Fruit fly (Drosophila melanogaster) whole organism, adult: ENCODE data around the gene Fie.

Experiments used
- CG11617 ChIP-seq: fragments of 200-800 bp; sonication (Bioruptor generic); optimal IDR thresholded peaks from 2 replicates; lab custom pipeline; 2017; ENCODE audit warnings: mild to moderate bottlenecking, missing biosample characterization, missing genetic modification reagents, missing genetic modification characterization
- CG12768 ChIP-seq: fragments of 200-800 bp; sonication (Bioruptor generic); optimal IDR thresholded peaks from 2 replicates; lab custom pipeline; 2017; ENCODE audit warnings: missing biosample characterization, missing genetic modification characterization, mild to moderate bottlenecking, moderate library complexity, missing genetic modification reagents
- CG14711 ChIP-seq: fragments of 200-800 bp; sonication (Bioruptor generic); optimal IDR thresholded peaks from 2 replicates; lab custom pipeline; 2018; ENCODE audit warnings: missing biosample characterization, mild to moderate bottlenecking, missing genetic modification characterization, moderate library complexity
- CG1620 ChIP-seq: fragments of 200-800 bp; sonication (Bioruptor generic); optimal IDR thresholded peaks from 2 replicates; lab custom pipeline; 2016; ENCODE audit warnings: missing biosample characterization, missing genetic modification characterization
- CG33017 ChIP-seq: fragments of 200-800 bp; sonication (Bioruptor generic); optimal IDR thresholded peaks from 2 replicates; lab custom pipeline; 2018; ENCODE audit warnings: missing biosample characterization, mild to moderate bottlenecking, missing genetic modification characterization, moderate library complexity
- CG5204 ChIP-seq: fragments of 200-800 bp; sonication (Bioruptor generic); optimal IDR thresholded peaks from 2 replicates; lab custom pipeline; 2016; ENCODE audit warnings: missing biosample characterization, missing genetic modification characterization
- CG7045 ChIP-seq: fragments of 200-800 bp; sonication (Bioruptor generic); optimal IDR thresholded peaks from 2 replicates; lab custom pipeline; 2017; ENCODE audit warnings: missing biosample characterization, mild to moderate bottlenecking, missing genetic modification characterization
- CG7101 ChIP-seq: fragments of 200-800 bp; sonication (Bioruptor generic); optimal IDR thresholded peaks from 2 replicates; lab custom pipeline; 2018; ENCODE audit warnings: missing biosample characterization, mild to moderate bottlenecking, missing genetic modification characterization, moderate library complexity
- Clk ChIP-seq: fragments of 200-800 bp; sonication (Bioruptor generic); optimal IDR thresholded peaks from 2 replicates; lab custom pipeline; 2017; ENCODE audit warnings: missing biosample characterization, missing genetic modification characterization
- Crg-1 ChIP-seq: fragments of 200-800 bp; sonication (Bioruptor generic); optimal IDR thresholded peaks from 2 replicates; lab custom pipeline; 2016; ENCODE audit warnings: missing biosample characterization, missing genetic modification characterization
- Hr96 ChIP-seq: fragments of 200-800 bp; sonication (Bioruptor generic); optimal IDR thresholded peaks from 2 replicates; lab custom pipeline; 2016; ENCODE audit warnings: missing biosample characterization, missing genetic modification characterization
- Mnt ChIP-seq: fragments of 200-800 bp; sonication (Bioruptor generic); optimal IDR thresholded peaks from 2 replicates; lab custom pipeline; 2016; ENCODE audit warnings: missing biosample characterization, mild to moderate bottlenecking, missing genetic modification characterization
- bab1 ChIP-seq: fragments of 200-800 bp; sonication (Bioruptor generic); optimal IDR thresholded peaks from 3 replicates; lab custom pipeline; 2019; ENCODE audit warnings: missing biosample characterization, mild to moderate bottlenecking, missing genetic modification characterization, moderate library complexity
- cic ChIP-seq: fragments of 200-800 bp; sonication (Bioruptor generic); optimal IDR thresholded peaks from 2 replicates; lab custom pipeline; 2017; ENCODE audit warnings: missing biosample characterization, mild to moderate bottlenecking, missing genetic modification characterization, moderate library complexity
- cnc ChIP-seq, 2 experiments: fragments of >200 bp; optimal IDR thresholded peaks; 2 replicates each; lab custom pipeline; 2017
- kay ChIP-seq: fragments of 200-800 bp; sonication (Bioruptor generic); peaks from one replicate; lab custom pipeline; 2016; ENCODE audit warnings: missing biosample characterization, missing genetic modification characterization, borderline replicate concordance
- ovo ChIP-seq: fragments of 200-800 bp; sonication (Bioruptor generic); optimal IDR thresholded peaks from 2 replicates; lab custom pipeline; 2016; ENCODE audit warnings: missing biosample characterization, missing genetic modification characterization
- pad ChIP-seq: fragments of 200-800 bp; sonication (Bioruptor generic); optimal IDR thresholded peaks from 3 replicates; lab custom pipeline; 2017; ENCODE audit warnings: missing biosample characterization, missing genetic modification characterization, mild to moderate bottlenecking, moderate library complexity, missing genetic modification reagents
- tj ChIP-seq: fragments of 200-800 bp; sonication (Bioruptor generic); optimal IDR thresholded peaks from 3 replicates; lab custom pipeline; 2017; ENCODE audit warnings: missing biosample characterization, mild to moderate bottlenecking, missing genetic modification characterization, moderate library complexity
- toe ChIP-seq: fragments of 200-800 bp; sonication (Bioruptor generic); optimal IDR thresholded peaks from 2 replicates; lab custom pipeline; 2016; ENCODE audit warnings: missing biosample characterization, missing genetic modification characterization

Fie gene

DNA sequence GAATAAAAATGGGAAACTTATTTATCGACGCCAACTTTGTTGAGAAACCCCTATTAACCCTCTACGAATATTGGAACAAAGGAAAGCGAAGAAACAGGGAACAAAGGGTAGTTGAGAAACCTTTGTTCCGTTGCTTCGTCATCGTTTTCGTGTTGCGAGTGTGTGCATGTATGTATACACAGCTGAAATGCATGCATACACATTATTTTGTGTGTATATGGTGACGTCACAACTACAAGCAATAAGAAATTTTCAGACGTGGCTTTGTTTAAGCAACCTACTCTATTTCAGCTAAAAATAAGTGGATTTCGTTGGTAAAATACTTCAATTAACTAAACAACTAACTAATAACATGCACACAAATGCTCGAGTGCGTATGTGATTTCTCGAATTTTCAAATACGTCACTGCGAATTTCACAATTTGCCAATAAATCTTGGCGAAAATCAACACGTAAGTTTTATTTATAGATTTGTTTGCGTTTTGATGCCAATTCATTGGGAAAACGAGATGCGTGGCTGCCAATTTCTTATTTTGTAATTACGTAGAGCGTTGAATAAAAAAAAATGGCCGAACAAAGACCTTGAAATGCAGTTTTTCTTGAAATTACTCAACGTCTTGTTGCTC lies 9.6 kb downstream of the Fie start:
- TF ChIP-seq cnc (optimal IDR thresholded peaks at IDR 0.05; lab: Kevin White, UChicago) (no peak), CG1620 (GFP tag; lab: Kevin White, UChicago) (no peak), Crg-1 (peak; percentile 4), cic (GFP tag; lab: Kevin White, UChicago) (no peak), Hr96 (GFP tag; lab: Kevin White, UChicago) (no peak), tj (GFP tag; lab: Kevin White, UChicago) (peak; percentile 87), CG7101 (tag; lab: Kevin White, UChicago) (no peak), CG5204 (GFP tag; lab: Kevin White, UChicago) (peak; percentile 10), CG11617 (GFP tag; lab: Kevin White, UChicago) (no peak), kay (GFP tag; lab: Kevin White, UChicago) (peak; percentile 95), toe (GFP tag; lab: Kevin White, UChicago) (no peak), pad (GFP tag; lab: Kevin White, UChicago) (no peak), CG14711 (tag; lab: Kevin White, UChicago) (no peak), Mnt (GFP tag; lab: Kevin White, UChicago) (peak; percentile 22), CG33017 (no peak), CG12768 (peak; percentile 67), bab1 (GFP tag; lab: Kevin White, UChicago) (no peak), CG7045 (GFP tag; lab: Kevin White, UChicago) (no peak), Clk (GFP tag; lab: Kevin White, UChicago) (peak; percentile 1), ovo (GFP tag; lab: Kevin White, UChicago) (no peak)

DNA sequence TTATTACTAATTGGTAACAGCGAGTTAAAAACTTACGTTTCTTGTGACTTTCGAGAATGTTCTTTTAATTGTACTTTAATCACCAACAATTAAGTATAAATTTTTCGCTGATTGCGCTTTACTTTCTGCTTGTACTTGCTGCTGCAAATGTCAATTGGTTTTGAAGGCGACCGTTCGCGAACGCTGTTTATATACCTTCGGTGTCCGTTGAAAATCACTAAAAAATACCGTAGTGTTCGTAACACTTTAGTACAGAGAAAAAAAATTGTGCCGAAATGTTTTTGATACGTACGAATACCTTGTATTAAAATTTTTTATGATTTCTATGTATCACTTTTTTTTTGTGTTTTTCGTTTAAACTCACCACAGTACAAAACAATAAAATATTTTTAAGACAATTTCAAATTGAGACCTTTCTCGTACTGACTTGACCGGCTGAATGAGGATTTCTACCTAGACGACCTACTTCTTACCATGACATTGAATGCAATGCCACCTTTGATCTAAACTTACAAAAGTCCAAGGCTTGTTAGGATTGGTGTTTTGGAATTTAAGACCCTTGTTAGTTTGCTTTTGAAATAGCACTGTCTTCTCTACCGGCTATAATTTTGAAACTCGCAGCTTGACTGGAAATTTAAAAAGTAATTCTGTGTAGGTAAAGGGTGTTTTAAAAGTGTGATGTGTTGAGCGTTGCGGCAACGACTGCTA lies 10.3 kb downstream of the Fie start, which contains the start of gene Ubi-p63E:
TSS of gene Ubi-p63E (minus strand) at position 694 of the 708 bp plus-strand sequence.
- TF ChIP-seq Mnt (GFP tag; lab: Kevin White, UChicago) (peak; percentile 83), CG11617 (GFP tag; lab: Kevin White, UChicago) (peak; percentile 63), tj (GFP tag; lab: Kevin White, UChicago) (no peak), Clk (GFP tag; lab: Kevin White, UChicago) (peak; percentile 47), ovo (GFP tag; lab: Kevin White, UChicago) (peak; percentile 68), cnc (optimal IDR thresholded peaks at IDR 0.05; lab: Kevin White, UChicago) (no peak), toe (GFP tag; lab: Kevin White, UChicago) (peak; percentile 86), cic (GFP tag; lab: Kevin White, UChicago) (peak; percentile 51), CG33017 (peak; percentile 50), bab1 (GFP tag; lab: Kevin White, UChicago) (peak; percentile 55), Crg-1 (peak; percentile 46), CG1620 (GFP tag; lab: Kevin White, UChicago) (peak; percentile 54), Hr96 (GFP tag; lab: Kevin White, UChicago) (peak; percentile 51), CG14711 (tag; lab: Kevin White, UChicago) (peak; percentile 57), CG7045 (GFP tag; lab: Kevin White, UChicago) (peak; percentile 82), CG12768 (peak; percentile 45), CG5204 (GFP tag; lab: Kevin White, UChicago) (peak; percentile 78), CG7101 (tag; lab: Kevin White, UChicago) (peak; percentile 56), pad (GFP tag; lab: Kevin White, UChicago) (peak; percentile 32), kay (GFP tag; lab: Kevin White, UChicago) (peak; percentile 80)

DNA sequence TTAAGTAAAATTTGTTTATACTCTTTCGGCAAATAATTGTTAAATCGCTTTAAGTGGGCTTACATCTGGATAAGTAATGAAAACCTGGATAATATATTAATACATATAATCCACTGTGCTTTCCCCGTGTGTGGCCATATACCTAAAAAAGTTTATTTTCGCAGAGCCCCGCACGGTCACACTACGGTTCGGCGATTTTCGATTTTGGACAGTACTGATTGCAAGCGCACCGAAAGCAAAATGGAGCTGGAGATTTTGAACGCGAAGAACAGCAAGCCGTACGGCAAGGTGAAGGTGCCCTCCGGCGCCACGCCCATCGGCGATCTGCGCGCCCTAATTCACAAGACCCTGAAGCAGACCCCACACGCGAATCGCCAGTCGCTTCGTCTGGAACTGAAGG lies 10.9 kb downstream of the Fie start, which contains the start of gene Sc2:
TSS of gene Sc2 (plus strand) at position 192 of the 400 bp plus-strand sequence.
- TF ChIP-seq cnc (optimal IDR thresholded peaks at IDR 0.05; lab: Kevin White, UChicago) (no peak), bab1 (GFP tag; lab: Kevin White, UChicago) (peak; percentile 8), cic (GFP tag; lab: Kevin White, UChicago) (peak; percentile 12), toe (GFP tag; lab: Kevin White, UChicago) (no peak)

DNA sequence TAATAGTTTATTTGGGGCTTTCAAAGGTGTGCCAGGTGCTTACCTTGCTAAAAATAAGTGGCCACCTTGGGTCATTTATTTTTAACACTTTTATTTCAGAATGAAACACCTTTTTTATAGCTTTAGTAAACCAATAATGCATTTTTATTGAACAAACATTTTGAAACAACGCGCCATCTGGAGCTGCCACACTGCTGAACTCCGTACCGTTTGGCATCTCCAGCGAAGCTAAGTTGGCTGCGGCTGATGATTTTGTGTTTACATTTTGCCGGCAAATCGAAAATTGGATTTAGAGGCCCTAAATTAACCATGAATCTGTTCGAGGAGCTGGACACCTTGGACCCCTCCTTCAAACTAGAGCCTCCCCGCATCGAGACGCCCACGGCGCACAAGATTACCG lies 12.7 kb downstream of the Fie start, which contains the start of gene ida:
TSS of gene ida (plus strand) at position 234 of the 400 bp plus-strand sequence.
- no peak for TF ChIP-seq Crg-1
- peak; percentile 27 for TF ChIP-seq cic (GFP tag; lab: Kevin White, UChicago)
- no peak for TF ChIP-seq CG7045 (GFP tag; lab: Kevin White, UChicago)
- peak; percentile 29 for TF ChIP-seq CG12768
- no peak for TF ChIP-seq toe (GFP tag; lab: Kevin White, UChicago)
- no peak for TF ChIP-seq ovo (GFP tag; lab: Kevin White, UChicago)
- no peak for TF ChIP-seq CG14711 (tag; lab: Kevin White, UChicago)
- no peak for TF ChIP-seq cnc (optimal IDR thresholded peaks at IDR 0.05; lab: Kevin White, UChicago)
- no peak for TF ChIP-seq CG33017
- TF ChIP-seq Hr96 (GFP tag; lab: Kevin White, UChicago): no peak
- TF ChIP-seq bab1 (GFP tag; lab: Kevin White, UChicago): peak; percentile 23
- TF ChIP-seq CG5204 (GFP tag; lab: Kevin White, UChicago): no peak
- no peak for TF ChIP-seq CG7101 (tag; lab: Kevin White, UChicago)
- TF ChIP-seq Mnt (GFP tag; lab: Kevin White, UChicago): peak; percentile 41
- no peak for TF ChIP-seq kay (GFP tag; lab: Kevin White, UChicago)
- TF ChIP-seq CG1620 (GFP tag; lab: Kevin White, UChicago): no peak
- TF ChIP-seq pad (GFP tag; lab: Kevin White, UChicago): no peak
- no peak for TF ChIP-seq Clk (GFP tag; lab: Kevin White, UChicago)
- TF ChIP-seq tj (GFP tag; lab: Kevin White, UChicago): peak; percentile 14
- TF ChIP-seq CG11617 (GFP tag; lab: Kevin White, UChicago): no peak
